Worm (Caenorhabditis elegans) whole organism, mixed stage, embryonic: ENCODE data around the gene rpl-36.

Experiments used
- M03D4.4 ChIP-seq: sonication (generic microtip); optimal IDR thresholded peaks from 2 replicates; lab custom pipeline; 2017; ENCODE audit warnings: mild to moderate bottlenecking, missing genetic modification characterization, missing compliant biosample characterization
- bed-3 ChIP-seq: fragments of 200-800 bp; sonication (Bioruptor generic); optimal IDR thresholded peaks from 3 replicates; lab custom pipeline; 2018; ENCODE audit warnings: mild to moderate bottlenecking, missing genetic modification characterization, moderate library complexity, missing compliant biosample characterization
- blmp-1 ChIP-seq: fragments of 150-350 bp; optimal IDR thresholded peaks from 2 replicates; lab custom pipeline; 2014; ENCODE audit warnings: missing biosample characterization, missing genetic modification characterization
- ceh-39 ChIP-seq: fragments of 150-350 bp; optimal IDR thresholded peaks from 2 replicates; lab custom pipeline; 2014; ENCODE audit warnings: missing biosample characterization, missing genetic modification characterization
- ceh-43 ChIP-seq: fragments of 200-800 bp; sonication (Bioruptor generic); optimal IDR thresholded peaks from 2 replicates; lab custom pipeline; 2018; ENCODE audit warnings: mild to moderate bottlenecking, missing genetic modification characterization, moderate library complexity, missing compliant biosample characterization
- ceh-83 ChIP-seq: fragments of 200-800 bp; sonication (Bioruptor generic); optimal IDR thresholded peaks from 2 replicates; lab custom pipeline; 2018; ENCODE audit warnings: mild to moderate bottlenecking, missing genetic modification characterization, missing compliant biosample characterization
- ces-1 ChIP-seq: fragments of 150-350 bp; optimal IDR thresholded peaks from 2 replicates; lab custom pipeline; 2014; ENCODE audit warnings: missing biosample characterization, missing genetic modification reagents, missing genetic modification characterization
- cnd-1 ChIP-seq: fragments of 200-800 bp; sonication (Bioruptor generic); optimal IDR thresholded peaks from 2 replicates; lab custom pipeline; 2018; ENCODE audit warnings: mild to moderate bottlenecking, missing genetic modification characterization, missing compliant biosample characterization
- drap-1 ChIP-seq: fragments of 200-800 bp; sonication (Bioruptor generic); optimal IDR thresholded peaks from 3 replicates; lab custom pipeline; 2018; ENCODE audit warnings: mild to moderate bottlenecking, missing genetic modification characterization, missing compliant biosample characterization
- elt-1 ChIP-seq: sonication (generic microtip); optimal IDR thresholded peaks from 2 replicates; lab custom pipeline; 2017; ENCODE audit warnings: missing genetic modification characterization, mild to moderate bottlenecking, missing compliant biosample characterization, antibody characterized with exemption, moderate library complexity, borderline replicate concordance; ENCODE audit not compliant: insufficient read depth
- flh-1 ChIP-seq: fragments of 200-800 bp; sonication (Bioruptor generic); optimal IDR thresholded peaks from 2 replicates; lab custom pipeline; 2018; ENCODE audit warnings: mild to moderate bottlenecking, missing genetic modification characterization, moderate library complexity, missing compliant biosample characterization
- ham-2 ChIP-seq: fragments of 200-800 bp; sonication (Bioruptor generic); optimal IDR thresholded peaks from 2 replicates; lab custom pipeline; 2018; ENCODE audit warnings: mild to moderate bottlenecking, missing genetic modification characterization, missing compliant biosample characterization
- hlh-1 ChIP-seq: fragments of 150-350 bp; optimal IDR thresholded peaks from 2 replicates; lab custom pipeline; 2014; ENCODE audit warnings: missing biosample characterization, missing genetic modification reagents, missing genetic modification characterization
- lin-13 ChIP-seq: fragments of 150-350 bp; optimal IDR thresholded peaks from 2 replicates; lab custom pipeline; 2014; ENCODE audit warnings: missing biosample characterization, missing genetic modification characterization
- lsy-2 ChIP-seq: fragments of 150-350 bp; optimal IDR thresholded peaks from 2 replicates; lab custom pipeline; 2014; ENCODE audit warnings: missing biosample characterization, missing genetic modification characterization
- mab-5 ChIP-seq: fragments of 150-350 bp; optimal IDR thresholded peaks from 2 replicates; lab custom pipeline; 2014; ENCODE audit warnings: missing biosample characterization, missing genetic modification characterization
- mep-1 ChIP-seq: fragments of 150-350 bp; optimal IDR thresholded peaks from 2 replicates; lab custom pipeline; 2017; ENCODE audit warnings: missing biosample characterization, missing genetic modification reagents, missing genetic modification characterization, inconsistent platforms
- mls-2 ChIP-seq: sonication (generic microtip); optimal IDR thresholded peaks from 2 replicates; lab custom pipeline; 2016; ENCODE audit warnings: mild to moderate bottlenecking, missing genetic modification characterization, moderate library complexity, missing compliant biosample characterization
- nhr-12 ChIP-seq: fragments of 150-350 bp; optimal IDR thresholded peaks from 2 replicates; lab custom pipeline; 2014; ENCODE audit warnings: missing biosample characterization, missing genetic modification characterization
- nhr-2 ChIP-seq: fragments of 150-350 bp; optimal IDR thresholded peaks from 2 replicates; lab custom pipeline; 2014; ENCODE audit warnings: missing biosample characterization, missing genetic modification characterization
- nhr-237 ChIP-seq: fragments of 150-350 bp; optimal IDR thresholded peaks from 2 replicates; lab custom pipeline; 2014; ENCODE audit warnings: missing biosample characterization, missing genetic modification characterization
- nhr-28 ChIP-seq: fragments of 150-350 bp; optimal IDR thresholded peaks from 2 replicates; lab custom pipeline; 2014; ENCODE audit warnings: missing biosample characterization, missing genetic modification characterization
- nhr-76 ChIP-seq: sonication (generic microtip); optimal IDR thresholded peaks from 2 replicates; lab custom pipeline; 2017; ENCODE audit warnings: missing biosample characterization, missing genetic modification characterization
- pha-4 ChIP-seq: fragments of 150-350 bp; optimal IDR thresholded peaks from 2 replicates; lab custom pipeline; 2018; ENCODE audit warnings: missing biosample characterization, missing genetic modification reagents, missing genetic modification characterization
- sem-2 ChIP-seq: fragments of 200-800 bp; sonication (Bioruptor generic); optimal IDR thresholded peaks from 2 replicates; lab custom pipeline; 2018; ENCODE audit warnings: mild to moderate bottlenecking, missing genetic modification characterization, missing compliant biosample characterization
- sptf-1 ChIP-seq: sonication (generic microtip); optimal IDR thresholded peaks from 2 replicates; lab custom pipeline; 2017; ENCODE audit warnings: mild to moderate bottlenecking, missing genetic modification characterization, moderate library complexity, missing compliant biosample characterization
- tbx-8 ChIP-seq: fragments of 200-800 bp; sonication (Bioruptor generic); optimal IDR thresholded peaks from 2 replicates; lab custom pipeline; 2018; ENCODE audit warnings: mild to moderate bottlenecking, missing genetic modification characterization, moderate library complexity, missing compliant biosample characterization
- unc-120 ChIP-seq: sonication (generic microtip); optimal IDR thresholded peaks from 2 replicates; lab custom pipeline; 2017; ENCODE audit warnings: missing genetic modification characterization, missing compliant biosample characterization; ENCODE audit not compliant: poor library complexity, severe bottlenecking
- unc-39 ChIP-seq: fragments of 150-350 bp; optimal IDR thresholded peaks from 2 replicates; lab custom pipeline; 2014; ENCODE audit warnings: missing biosample characterization, missing genetic modification characterization
- unc-62 ChIP-seq: fragments of 150-350 bp; optimal IDR thresholded peaks from 2 replicates; lab custom pipeline; 2014; ENCODE audit warnings: missing biosample characterization, missing genetic modification reagents, missing genetic modification characterization
- zip-8 ChIP-seq: fragments of 150-350 bp; optimal IDR thresholded peaks from 2 replicates; lab custom pipeline; 2014; ENCODE audit warnings: missing biosample characterization, missing genetic modification characterization
- ztf-11 ChIP-seq: fragments of 150-350 bp; optimal IDR thresholded peaks from 2 replicates; lab custom pipeline; 2014; ENCODE audit warnings: missing biosample characterization, missing genetic modification characterization

The rpl-36 gene

DNA sequence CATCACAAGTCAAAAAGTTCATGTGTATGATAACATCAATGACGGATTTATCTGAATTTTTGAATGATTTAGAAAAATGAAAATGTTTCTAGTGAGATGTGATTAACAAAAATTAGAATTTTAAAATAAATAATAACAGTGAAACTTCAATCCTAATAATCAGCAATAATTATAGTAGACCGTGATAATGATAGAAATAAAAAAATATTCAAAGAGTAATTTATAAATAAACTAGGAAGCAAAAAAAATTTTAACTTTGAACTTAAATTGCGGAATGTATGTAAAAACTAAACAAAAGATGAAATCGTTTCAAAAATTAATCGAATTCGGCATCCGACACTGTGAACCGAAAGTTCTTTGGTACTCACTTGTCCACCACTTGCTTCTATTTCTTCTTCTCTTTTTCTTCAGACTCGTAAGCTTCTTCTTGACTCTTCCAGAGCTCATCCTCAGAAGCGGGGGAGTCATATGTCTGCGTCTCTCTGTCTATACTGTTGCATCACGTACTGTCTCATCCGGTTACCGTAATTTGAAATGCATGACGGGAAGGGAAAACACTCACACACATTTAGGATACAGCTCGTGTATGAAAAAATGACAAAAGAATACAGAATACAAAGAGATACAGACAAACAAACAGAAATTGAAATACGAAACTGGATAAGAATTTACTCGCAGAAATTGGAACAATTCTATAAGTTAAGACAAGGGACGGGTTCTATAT is 13.1 kb downstream of the rpl-36 start, which contains the start of gene mec-14:
mec-14 (minus strand) TSS at position 51 of the 724 bp plus-strand sequence.
- TF ChIP-seq mls-2 (tag; lab: Kevin White, UChicago) (no peak), ceh-43 (GFP tag; lab: Kevin White, UChicago) (no peak), drap-1 (no peak), lin-13 (tag; lab: Kevin White, UChicago) (no peak)

DNA sequence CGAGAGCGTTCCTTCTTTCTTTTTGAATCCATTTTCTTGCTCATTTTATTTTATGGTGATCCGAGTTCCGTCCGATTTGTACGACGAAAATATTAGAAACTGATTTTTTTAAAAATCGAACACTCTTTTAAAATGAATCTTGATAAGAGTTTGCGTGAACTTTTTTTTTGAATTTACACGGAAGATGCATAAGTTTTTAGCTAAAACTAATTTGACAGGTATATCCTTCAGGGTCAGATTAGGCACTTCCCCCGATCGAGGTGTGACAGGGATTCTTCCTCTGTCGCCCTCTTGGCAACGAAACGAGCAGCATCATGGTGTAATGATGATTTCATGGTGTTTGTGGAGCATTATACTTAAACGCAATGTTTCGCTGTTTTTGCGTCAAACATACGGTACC is 15.3 kb downstream of the rpl-36 start, which contains the start of gene F37C12.18:
F37C12.18 (minus strand) TSS at position 101 of the 400 bp plus-strand sequence.
- TF ChIP-seq ceh-39 (tag; lab: Kevin White, UChicago) = no peak
- TF ChIP-seq unc-39 (tag; lab: Kevin White, UChicago) = no peak
- no peak for TF ChIP-seq M03D4.4 (tag; lab: Kevin White, UChicago)
- TF ChIP-seq bed-3 = no peak
- TF ChIP-seq ces-1 (GFP tag; lab: Kevin White, UChicago) = no peak
- TF ChIP-seq pha-4 (tag; lab: Kevin White, UChicago) = no peak
- TF ChIP-seq sptf-1 (tag; lab: Kevin White, UChicago) = no peak
- TF ChIP-seq nhr-2 (tag; lab: Kevin White, UChicago) = no peak
- TF ChIP-seq tbx-8 (GFP tag; lab: Kevin White, UChicago) = no peak
- no peak for TF ChIP-seq elt-1

- TF ChIP-seq ham-2 = no peak
- TF ChIP-seq zip-8 (tag; lab: Kevin White, UChicago) = no peak
- TF ChIP-seq ztf-11 (tag; lab: Kevin White, UChicago) = no peak
- TF ChIP-seq ceh-83 = no peak
- TF ChIP-seq unc-120 (tag; lab: Kevin White, UChicago) = no peak
- no peak for TF ChIP-seq nhr-28 (tag; lab: Kevin White, UChicago)
- TF ChIP-seq blmp-1 (tag; lab: Kevin White, UChicago) = no peak
- no peak for TF ChIP-seq cnd-1 (tag; lab: Kevin White, UChicago)
- no peak for TF ChIP-seq bed-3
- no peak for TF ChIP-seq ceh-43 (GFP tag; lab: Kevin White, UChicago)
- TF ChIP-seq lin-13 (tag; lab: Kevin White, UChicago) = no peak
- TF ChIP-seq unc-62 = no peak
Measured at ce11 chrIII:7197973-7198372, 17.9 kb downstream of the rpl-36 start, which contains the start of gene exos-9. exos-9 (minus strand) TSS chrIII:7198073.

- TF ChIP-seq sptf-1 (tag; lab: Kevin White, UChicago) (peak; percentile 66), ces-1 (GFP tag; lab: Kevin White, UChicago) (peak; percentile 28), hlh-1 (tag; lab: Kevin White, UChicago) (no peak), drap-1 (no peak), ceh-39 (tag; lab: Kevin White, UChicago) (no peak), sem-2 (GFP tag; lab: Kevin White, UChicago) (no peak), mab-5 (no peak), lsy-2 (peak; percentile 65), cnd-1 (tag; lab: Kevin White, UChicago) (no peak), nhr-2 (tag; lab: Kevin White, UChicago) (peak; percentile 4), nhr-12 (no peak), nhr-237 (tag; lab: Kevin White, UChicago) (peak; percentile 39), M03D4.4 (tag; lab: Kevin White, UChicago) (no peak), unc-39 (tag; lab: Kevin White, UChicago) (no peak), ceh-43 (GFP tag; lab: Kevin White, UChicago) (no peak), nhr-76 (tag; lab: Kevin White, UChicago) (no peak), pha-4 (tag; lab: Kevin White, UChicago) (peak; percentile 24), elt-1 (no peak), flh-1 (GFP tag; lab: Kevin White, UChicago) (no peak), bed-3 (no peak), mls-2 (tag; lab: Kevin White, UChicago) (no peak), mep-1 (tag; lab: Kevin White, UChicago) (no peak), ham-2 (no peak)
Measured at ce11 chrIII:7198838-7199237, 18.8 kb downstream of the rpl-36 start, which contains the start of gene pfd-5. pfd-5 (minus strand) TSS chrIII:7198884.
